Comparison of ENCODE assay signal across 4 worm cellular contexts in genomic region chrV:11078104-11078724, ce11.
A peak's percentile ranks its signal among the peaks of the same experiment; 100 is the strongest.
TF ChIP-seq lines count a peak whose summit lies in the region.

Gene act-2 (minus strand): TSS chrV:11078154.

TF ChIP-seq in whole organism, L2 larva, 48 proteins besides CTCF, POLR2A, EP300 and RAD21 (continued from another document):
- TF ChIP-seq egl-27 (tag; optimal IDR thresholded peaks at IDR 0.05; lab: Kevin White, UChicago) = no peak
- no peak for TF ChIP-seq Y55F3AM.14 (GFP tag; optimal IDR thresholded peaks at IDR 0.05; lab: Kevin White, UChicago)
- no peak for TF ChIP-seq nhr-237 (tag; optimal IDR thresholded peaks at IDR 0.05; lab: Kevin White, UChicago)
- peak; percentile 50 for TF ChIP-seq ztf-4 (tag; optimal IDR thresholded peaks at IDR 0.05; lab: Kevin White, UChicago)
- TF ChIP-seq nhr-23 (tag; optimal IDR thresholded peaks at IDR 0.05; lab: Kevin White, UChicago) = no peak
- no peak for TF ChIP-seq nhr-77 (tag; optimal IDR thresholded peaks at IDR 0.05; lab: Kevin White, UChicago)
- no peak for TF ChIP-seq ztf-11 (tag; optimal IDR thresholded peaks at IDR 0.05; lab: Kevin White, UChicago)
- peak; percentile 88 for TF ChIP-seq C34F6.9 (tag; optimal IDR thresholded peaks at IDR 0.05; lab: Kevin White, UChicago)
- TF ChIP-seq nhr-11 (tag; optimal IDR thresholded peaks at IDR 0.05; lab: Kevin White, UChicago) = no peak
- TF ChIP-seq mab-5 (tag; optimal IDR thresholded peaks at IDR 0.05; lab: Kevin White, UChicago) = peak; percentile 21
- TF ChIP-seq elt-3 (tag; optimal IDR thresholded peaks at IDR 0.05; lab: Kevin White, UChicago) = no peak
- TF ChIP-seq sma-3 (GFP tag; optimal IDR thresholded peaks at IDR 0.05; lab: Kevin White, UChicago) = peak; percentile 87
- no peak for TF ChIP-seq nhr-6 (tag; optimal IDR thresholded peaks at IDR 0.05; lab: Kevin White, UChicago)
- peak; percentile 15 for TF ChIP-seq zag-1 (tag; optimal IDR thresholded peaks at IDR 0.05; lab: Kevin White, UChicago)
- TF ChIP-seq sma-9 (GFP tag; optimal IDR thresholded peaks at IDR 0.05; lab: Kevin White, UChicago) = peak; percentile 8
- no peak for TF ChIP-seq sma-9 (tag; optimal IDR thresholded peaks at IDR 0.05; lab: Kevin White, UChicago)
- peak; percentile 64 for TF ChIP-seq ceh-16 (tag; optimal IDR thresholded peaks at IDR 0.05; lab: Kevin White, UChicago)
- TF ChIP-seq peb-1 (tag; optimal IDR thresholded peaks at IDR 0.05; lab: Kevin White, UChicago) = no peak
- TF ChIP-seq aly-2 (tag; optimal IDR thresholded peaks at IDR 0.05; lab: Kevin White, UChicago) = no peak
- TF ChIP-seq nhr-129 (tag; optimal IDR thresholded peaks at IDR 0.05; lab: Kevin White, UChicago) = peak; percentile 76
- no peak for TF ChIP-seq nhr-10 (tag; optimal IDR thresholded peaks at IDR 0.05; lab: Kevin White, UChicago)
- peak; percentile 86 for TF ChIP-seq unc-55 (GFP tag; optimal IDR thresholded peaks at IDR 0.05; lab: Kevin White, UChicago)
- TF ChIP-seq lin-11 (tag; optimal IDR thresholded peaks at IDR 0.05; lab: Kevin White, UChicago) = peak; percentile 76
- no peak for TF ChIP-seq ZK546.5 (tag; optimal IDR thresholded peaks at IDR 0.05; lab: Kevin White, UChicago)
- no peak for TF ChIP-seq alr-1 (tag; optimal IDR thresholded peaks at IDR 0.05; lab: Kevin White, UChicago)

TF ChIP-seq in whole organism, L4 larva, 104 proteins besides CTCF, POLR2A, EP300 and RAD21 (continued from another document):
- TF ChIP-seq ceh-28 (tag; optimal IDR thresholded peaks at IDR 0.05; lab: Kevin White, UChicago) = no peak
- peak; percentile 47 for TF ChIP-seq T20F7.1 (GFP tag; optimal IDR thresholded peaks at IDR 0.05; lab: Kevin White, UChicago)
- no peak for TF ChIP-seq ZK337.2 (GFP tag; IDR thresholded peaks at IDR 0.05; lab: Robert Waterston, UW)
- TF ChIP-seq madf-5 (GFP tag; IDR thresholded peaks at IDR 0.05; lab: Robert Waterston, UW) = no peak
- 0 out of 2 replicates have a peak, but pooled peaks have one; percentile 42 for TF ChIP-seq Y48G9A.11 (GFP tag; IDR thresholded peaks at IDR 0.05; lab: Robert Waterston, UW)
- TF ChIP-seq D1046.2 (GFP tag; IDR thresholded peaks at IDR 0.05; lab: Robert Waterston, UW) = no peak
- peak; percentile 10 for TF ChIP-seq duxl-1 (tag; optimal IDR thresholded peaks at IDR 0.05; lab: Kevin White, UChicago; ENCODE audit: poor library complexity)
- peak; percentile 97 for TF ChIP-seq aha-1 (tag; lab: Kevin White, UChicago)
- peak in 1 of 2 experiments; percentile 44 for TF ChIP-seq hif-1 (tag; optimal IDR thresholded peaks at IDR 0.05; lab: Kevin White, UChicago)
- 0 out of 2 replicates have a peak, but pooled peaks have one; percentile 26 for TF ChIP-seq ctbp-1 (GFP tag; IDR thresholded peaks at IDR 0.05; lab: Robert Waterston, UW)
- no peak for TF ChIP-seq ceh-32 (tag; optimal IDR thresholded peaks at IDR 0.05; lab: Kevin White, UChicago; ENCODE audit: poor library complexity)
- peak; percentile 84 for TF ChIP-seq mxl-3 (GFP tag; optimal IDR thresholded peaks at IDR 0.05; lab: Kevin White, UChicago)
- TF ChIP-seq lin-38 (GFP tag; IDR thresholded peaks at IDR 0.05; lab: Robert Waterston, UW) = peak; percentile 94
- peak; percentile 76 for TF ChIP-seq mes-2 (tag; optimal IDR thresholded peaks at IDR 0.05; lab: Kevin White, UChicago; ENCODE audit: poor library complexity, severe bottlenecking)
- TF ChIP-seq mep-1 (tag; optimal IDR thresholded peaks at IDR 0.05; lab: Kevin White, UChicago) = peak; percentile 84
- TF ChIP-seq madf-9 (GFP tag; conservative IDR thresholded peaks at IDR 0.05; lab: Robert Waterston, UW) = peak; percentile 59; the same call in 1 of the 2 replicates
- no peak for TF ChIP-seq Y105C5A.15 (GFP tag; IDR thresholded peaks at IDR 0.05; lab: Robert Waterston, UW)
- TF ChIP-seq nhr-25 (tag; optimal IDR thresholded peaks at IDR 0.05; lab: Kevin White, UChicago; ENCODE audit: borderline replicate concordance, insufficient read depth) = peak; percentile 89
- TF ChIP-seq nhr-77 (tag; optimal IDR thresholded peaks at IDR 0.05; lab: Kevin White, UChicago) = peak; percentile 32
- peak; percentile 9 for TF ChIP-seq zfp-2 (tag; optimal IDR thresholded peaks at IDR 0.05; lab: Kevin White, UChicago)
- peak; percentile 42; the same call in 1 of the 2 replicates for TF ChIP-seq vab-7 (GFP tag; IDR thresholded peaks at IDR 0.05; lab: Robert Waterston, UW)
- TF ChIP-seq nhr-28 (tag; optimal IDR thresholded peaks at IDR 0.05; lab: Kevin White, UChicago) = peak; percentile 55
- TF ChIP-seq lin-13 (GFP tag; optimal IDR thresholded peaks at IDR 0.05; lab: Kevin White, UChicago) = peak; percentile 28
- peak; percentile 88 for TF ChIP-seq hlh-30 (tag; optimal IDR thresholded peaks at IDR 0.05; lab: Kevin White, UChicago; ENCODE audit: insufficient read depth)
- no peak for TF ChIP-seq R02D3.7 (tag; optimal IDR thresholded peaks at IDR 0.05; lab: Kevin White, UChicago)

TF ChIP-seq in whole organism, late embryonic, 69 proteins besides CTCF, POLR2A, EP300 and RAD21 (continued from another document):
- TF ChIP-seq ztf-16 (tag; optimal IDR thresholded peaks at IDR 0.05; lab: Kevin White, UChicago) = peak; percentile 12
- TF ChIP-seq pax-1 (tag; optimal IDR thresholded peaks at IDR 0.05; lab: Kevin White, UChicago) = peak; percentile 13
- TF ChIP-seq mec-3 (tag; optimal IDR thresholded peaks at IDR 0.05; lab: Kevin White, UChicago; ENCODE audit: borderline replicate concordance) = no peak
- TF ChIP-seq ceh-34 (tag; optimal IDR thresholded peaks at IDR 0.05; lab: Kevin White, UChicago) = no peak
- TF ChIP-seq K02D7.2 (tag; optimal IDR thresholded peaks at IDR 0.05; lab: Kevin White, UChicago) = no peak

TF ChIP-seq in whole organism, mixed stage, embryonic, 35 proteins besides CTCF, POLR2A, EP300 and RAD21 (continued from another document):
- TF ChIP-seq elt-1 (tag; optimal IDR thresholded peaks at IDR 0.05; lab: Kevin White, UChicago; ENCODE audit: borderline replicate concordance, insufficient read depth) (no peak), mls-2 (tag; optimal IDR thresholded peaks at IDR 0.05; lab: Kevin White, UChicago) (no peak), sem-2 (GFP tag; optimal IDR thresholded peaks at IDR 0.05; lab: Kevin White, UChicago) (no peak)
